Worm (Caenorhabditis elegans): ENCODE results near the gene F23B12.7.

DNA sequence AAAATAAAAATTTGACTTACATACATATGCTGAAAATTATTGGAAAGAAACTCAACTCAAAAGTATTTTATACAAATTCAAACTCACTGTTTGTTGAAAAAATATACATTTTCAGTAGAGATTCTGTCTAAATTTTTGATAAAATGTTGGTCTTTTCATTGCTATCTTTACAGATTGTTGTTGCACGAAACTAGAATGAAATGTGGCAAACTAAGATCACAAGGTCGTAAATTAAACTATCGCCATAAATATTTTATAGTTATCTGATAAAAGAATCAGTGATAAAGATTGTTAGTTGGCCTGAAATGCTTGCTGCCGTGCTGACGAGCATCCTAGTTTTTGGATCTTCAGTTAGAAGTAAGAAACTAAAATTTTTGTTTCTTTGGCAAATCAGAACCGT is 29.5 kb downstream of the F23B12.7 start, which contains the start of gene clec-55:
- TF ChIP-seq sptf-2 (GFP tag; optimal IDR thresholded peaks at IDR 0.05) (no peak), C06A6.2 (GFP tag; conservative IDR thresholded peaks at IDR 0.05) (no peak), pha-4 (tag; optimal IDR thresholded peaks at IDR 0.05) (no peak), ceh-27 (GFP tag; optimal IDR thresholded peaks at IDR 0.05) (no peak)

Data from whole organism, young adult.